Fruit fly (Drosophila melanogaster) whole organism, wandering third instar larva: ENCODE results near the gene AIF.

Source experiments
- Abd-B ChIP-seq: fragments of >200 bp; optimal IDR thresholded peaks from 2 replicates; lab custom pipeline; 2017; ENCODE audit warnings: missing biosample characterization, missing genetic modification characterization
- GATAd ChIP-seq: sonication (Bioruptor generic); optimal IDR thresholded peaks from 2 replicates; lab custom pipeline; 2016; ENCODE audit warnings: missing biosample characterization, missing genetic modification characterization
- Hnf4 ChIP-seq: fragments of 200-800 bp; sonication (Bioruptor generic); optimal IDR thresholded peaks from 2 replicates; lab custom pipeline; 2016; ENCODE audit warnings: missing biosample characterization, mild to moderate bottlenecking, missing genetic modification characterization
- Mio ChIP-seq: sonication (Bioruptor generic); optimal IDR thresholded peaks from 2 replicates; lab custom pipeline; 2016; ENCODE audit warnings: missing biosample characterization, missing genetic modification characterization
- lola ChIP-seq: fragments of >200 bp; optimal IDR thresholded peaks from 2 replicates; lab custom pipeline; 2017; ENCODE audit warnings: missing biosample characterization, missing genetic modification characterization
- psq ChIP-seq: fragments of 200-800 bp; sonication (Bioruptor generic); optimal IDR thresholded peaks from 3 replicates; lab custom pipeline; 2017; ENCODE audit warnings: missing biosample characterization, mild to moderate bottlenecking, missing genetic modification characterization, moderate library complexity
- usp ChIP-seq: fragments of >200 bp; optimal IDR thresholded peaks from 2 replicates; lab custom pipeline; 2017; ENCODE audit warnings: missing biosample characterization, missing genetic modification characterization
- woc ChIP-seq: sonication (Bioruptor generic); optimal IDR thresholded peaks from 2 replicates; lab custom pipeline; 2016; ENCODE audit warnings: missing biosample characterization, mild to moderate bottlenecking, missing genetic modification characterization

DNA sequence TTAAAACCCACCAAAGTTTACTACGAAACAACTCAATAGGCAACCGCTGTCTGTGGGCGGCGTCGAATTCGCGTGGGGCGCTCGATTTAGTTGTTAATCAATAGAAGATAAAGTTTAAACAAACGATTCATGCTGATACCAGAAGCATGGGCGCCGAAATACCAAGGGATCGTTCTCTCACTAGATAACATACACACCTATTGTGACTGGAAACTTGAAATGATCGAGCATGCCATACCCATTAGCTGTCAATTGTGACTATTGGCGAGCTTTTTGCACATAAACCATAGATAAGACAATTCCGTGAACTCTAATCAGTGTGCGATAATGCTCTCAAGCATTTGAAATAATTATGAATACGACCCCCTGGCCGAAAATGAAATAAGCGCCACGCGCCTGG is 27.8 kb downstream of the AIF start:
- no peak for TF ChIP-seq psq (GFP tag; lab: Kevin White, UChicago)
- no peak for TF ChIP-seq Abd-B (GFP tag; lab: Kevin White, UChicago)
- no peak for TF ChIP-seq woc (GFP tag; lab: Kevin White, UChicago)
- no peak for TF ChIP-seq Hnf4 (GFP tag; lab: Kevin White, UChicago)
- no peak for TF ChIP-seq usp
- TF ChIP-seq GATAd = no peak
- TF ChIP-seq lola (GFP tag; lab: Kevin White, UChicago) = no peak
- no peak for TF ChIP-seq Mio
